Worm (Caenorhabditis elegans) whole organism, young adult: ENCODE results near the gene Y69E1A.8.

Source experiments
- Y79H2A.3 ChIP-seq: fragments of 200-800 bp; sonication (Bioruptor generic); conservative IDR thresholded peaks from 2 replicates; pipeline ENCODE4 v1.3.6; 2022; ENCODE audit warnings: missing genetic modification reagents, missing genetic modification characterization, missing compliant biosample characterization
- ama-1 ChIP-seq, 3 experiments: fragments of 150-350 bp in 1 of 3; sonication (generic microtip) in 2 of 3; optimal IDR thresholded peaks; 2 replicates each; lab custom pipeline; 2014 to 2018; ENCODE audit warnings: missing biosample characterization in 2 of 3, missing genetic modification characterization in 2 of 3, missing genetic modification reagents in 2 of 3
- atf-7 ChIP-seq: sonication (generic microtip); optimal IDR thresholded peaks from 2 replicates; lab custom pipeline; 2017; ENCODE audit warnings: mild to moderate bottlenecking, missing genetic modification characterization, missing compliant biosample characterization
- cebp-2 ChIP-seq: fragments of 200-800 bp; sonication (Bioruptor generic); IDR thresholded peaks from 2 replicates; pipeline ENCODE4 v1.3.6; 2022; ENCODE audit warnings: missing genetic modification characterization, missing compliant biosample characterization
- ceh-27 ChIP-seq: fragments of 200-800 bp; sonication (Bioruptor generic); optimal IDR thresholded peaks from 2 replicates; lab custom pipeline; 2018; ENCODE audit warnings: mild to moderate bottlenecking, missing genetic modification characterization, moderate library complexity, missing compliant biosample characterization
- efl-1 ChIP-seq: fragments of 150-350 bp; optimal IDR thresholded peaks from 2 replicates; lab custom pipeline; 2014; ENCODE audit warnings: missing biosample characterization, missing genetic modification reagents, missing genetic modification characterization
- nhr-80 ChIP-seq: sonication (generic microtip); optimal IDR thresholded peaks from 2 replicates; lab custom pipeline; 2016; ENCODE audit warnings: missing genetic modification characterization, missing compliant biosample characterization
- nhr-90 ChIP-seq: sonication (generic microtip); optimal IDR thresholded peaks from 2 replicates; lab custom pipeline; 2016; ENCODE audit warnings: missing genotype, mild to moderate bottlenecking, missing genetic modification characterization, missing compliant biosample characterization
- pha-4 ChIP-seq: fragments of 150-350 bp; sonication (generic microtip); optimal IDR thresholded peaks from 2 replicates; lab custom pipeline; 2014; ENCODE audit warnings: missing biosample characterization, missing genetic modification reagents, missing genetic modification characterization
- sdz-38 ChIP-seq: sonication (generic microtip); optimal IDR thresholded peaks from 2 replicates; lab custom pipeline; 2016; ENCODE audit warnings: missing genotype, missing genetic modification characterization, missing compliant biosample characterization
- snpc-4 ChIP-seq, 5 experiments: fragments of 150-350 bp in 1 of 5; sonication (generic microtip) in 4 of 5; optimal IDR thresholded peaks; 2 replicates each; lab custom pipeline; 2014 to 2018; ENCODE audit warnings: missing genetic modification characterization in 5 of 5, missing biosample characterization in 3 of 5, antibody characterized with exemption in 2 of 5, mild to moderate bottlenecking in 2 of 5, missing compliant biosample characterization in 2 of 5, missing genotype in 2 of 5, moderate library complexity in 2 of 5, missing genetic modification reagents in 1 of 5
- unc-62 ChIP-seq: fragments of 150-350 bp; optimal IDR thresholded peaks from 2 replicates; lab custom pipeline; 2014; ENCODE audit warnings: missing biosample characterization, missing genetic modification reagents, missing genetic modification characterization
- ztf-22 ChIP-seq: fragments of 200-800 bp; sonication (Bioruptor generic); optimal IDR thresholded peaks from 2 replicates; lab custom pipeline; 2018; ENCODE audit warnings: mild to moderate bottlenecking, missing genetic modification characterization, moderate library complexity, missing compliant biosample characterization

- TF ChIP-seq pha-4 (tag; lab: Kevin White, UChicago), result no peak
- no peak for TF ChIP-seq atf-7 (tag; lab: Kevin White, UChicago)
- TF ChIP-seq Y79H2A.3, result no peak
- TF ChIP-seq nhr-80 (tag; lab: Kevin White, UChicago), result no peak
- no peak for TF ChIP-seq cebp-2
- TF ChIP-seq snpc-4 (GFP tag; optimal IDR thresholded peaks at IDR 0.05; lab: Kevin White, UChicago), result no peak
- TF ChIP-seq snpc-4 (tag; optimal IDR thresholded peaks at IDR 0.05; lab: Kevin White, UChicago), result no peak
- TF ChIP-seq sdz-38, result no peak
- TF ChIP-seq efl-1 (GFP tag; lab: Kevin White, UChicago), result no peak
- no peak for TF ChIP-seq ama-1 (optimal IDR thresholded peaks at IDR 0.05; lab: Kevin White, UChicago)
- no peak for TF ChIP-seq ama-1 (GFP tag; optimal IDR thresholded peaks at IDR 0.05; lab: Kevin White, UChicago)
- TF ChIP-seq ztf-22, result no peak
- no peak for TF ChIP-seq ceh-27
- TF ChIP-seq unc-62, result no peak
- no peak for TF ChIP-seq nhr-90 (tag; lab: Kevin White, UChicago)
Measured at ce11 chrIV:11001614-11002013, 35.2 kb downstream of the Y69E1A.8 start, which contains the start of gene F13H10.9.
